Worm (Caenorhabditis elegans) whole organism, L1 larva: ENCODE results near the gene F56D6.6.

Source experiments
- C16A3.4 ChIP-seq: fragments of 150-350 bp; optimal IDR thresholded peaks from 2 replicates; lab custom pipeline; 2014; ENCODE audit warnings: missing biosample characterization, missing genetic modification characterization
- C34B4.2 ChIP-seq: sonication (generic microtip); optimal IDR thresholded peaks from 2 replicates; lab custom pipeline; 2017; ENCODE audit warnings: mild to moderate bottlenecking, missing genetic modification characterization, missing compliant biosample characterization
- F16B12.6 ChIP-seq: fragments of 150-350 bp; optimal IDR thresholded peaks from 2 replicates; lab custom pipeline; 2014; ENCODE audit warnings: missing biosample characterization, missing genetic modification characterization
- Y116A8C.19 ChIP-seq: sonication (generic microtip); optimal IDR thresholded peaks from 2 replicates; lab custom pipeline; 2016; ENCODE audit warnings: missing compliant biosample characterization, missing genetic modification characterization, borderline replicate concordance
- aha-1 ChIP-seq: fragments of 150-350 bp; optimal IDR thresholded peaks from 2 replicates; lab custom pipeline; 2014; ENCODE audit warnings: missing biosample characterization, missing genetic modification characterization
- alr-1 ChIP-seq: fragments of 200-800 bp; sonication (Bioruptor generic); optimal IDR thresholded peaks from 2 replicates; lab custom pipeline; 2018; ENCODE audit warnings: borderline replicate concordance, mild to moderate bottlenecking, missing genetic modification characterization, missing compliant biosample characterization
- ama-1 ChIP-seq: fragments of 150-350 bp; optimal IDR thresholded peaks from 2 replicates; lab custom pipeline; 2014
- blmp-1 ChIP-seq: fragments of 150-350 bp; optimal IDR thresholded peaks from 2 replicates; lab custom pipeline; 2014; ENCODE audit warnings: missing biosample characterization, missing genetic modification characterization
- ceh-63 ChIP-seq: fragments of 200-800 bp; sonication (Bioruptor generic); optimal IDR thresholded peaks from 2 replicates; lab custom pipeline; 2018; ENCODE audit warnings: mild to moderate bottlenecking, missing genetic modification characterization, missing compliant biosample characterization
- ceh-88 ChIP-seq: fragments of 200-800 bp; sonication (Bioruptor generic); IDR thresholded peaks from 2 replicates; pipeline ENCODE4 v1.3.6; 2022; ENCODE audit warnings: missing genetic modification characterization, missing compliant biosample characterization
- ceh-90 ChIP-seq: sonication (generic microtip); optimal IDR thresholded peaks from 2 replicates; lab custom pipeline; 2016; ENCODE audit warnings: missing genetic modification characterization, missing compliant biosample characterization
- ces-1 ChIP-seq: fragments of 150-350 bp; optimal IDR thresholded peaks from 2 replicates; lab custom pipeline; 2014; ENCODE audit warnings: missing biosample characterization, missing genetic modification reagents, missing genetic modification characterization
- elt-2 ChIP-seq: sonication (generic microtip); optimal IDR thresholded peaks from 2 replicates; lab custom pipeline; 2016; ENCODE audit warnings: missing genetic modification characterization, mild to moderate bottlenecking, inconsistent platforms, missing compliant biosample characterization, missing genetic modification reagents
- fos-1 ChIP-seq: fragments of 150-350 bp; optimal IDR thresholded peaks from 2 replicates; lab custom pipeline; 2014; ENCODE audit warnings: missing biosample characterization, missing genetic modification characterization
- grh-1 ChIP-seq: fragments of 200-800 bp; sonication (Bioruptor generic); IDR thresholded peaks from 2 replicates; pipeline ENCODE4 v1.3.6; 2022; ENCODE audit warnings: missing genetic modification reagents, missing genetic modification characterization, missing compliant biosample characterization
- hlh-17 ChIP-seq: fragments of 200-800 bp; sonication (Bioruptor generic); optimal IDR thresholded peaks from 2 replicates; lab custom pipeline; 2018; ENCODE audit warnings: missing genetic modification characterization, mild to moderate bottlenecking, missing compliant biosample characterization, moderate library complexity, borderline replicate concordance
- lin-35 ChIP-seq, 2 experiments: fragments of 150-350 bp; optimal IDR thresholded peaks; 2 replicates each; lab custom pipeline; 2014; ENCODE audit warnings: missing biosample characterization in 2 of 2, missing genetic modification characterization in 2 of 2, missing genetic modification reagents in 2 of 2
- lin-39 ChIP-seq: fragments of 150-350 bp; optimal IDR thresholded peaks from 2 replicates; lab custom pipeline; 2014; ENCODE audit warnings: missing biosample characterization, missing genetic modification reagents, missing genetic modification characterization
- lir-3 ChIP-seq: sonication (generic microtip); optimal IDR thresholded peaks from 2 replicates; lab custom pipeline; 2016; ENCODE audit warnings: mild to moderate bottlenecking, missing genetic modification characterization, moderate library complexity, missing compliant biosample characterization; ENCODE audit not compliant: poor library complexity
- lsy-2 ChIP-seq, 2 experiments: fragments of 150-350 bp; optimal IDR thresholded peaks; 2 replicates each; lab custom pipeline; 2014; ENCODE audit warnings: missing biosample characterization in 2 of 2, missing genetic modification characterization in 2 of 2
- mab-9 ChIP-seq: fragments of 200-800 bp; sonication (Bioruptor generic); IDR thresholded peaks from 2 replicates; pipeline ENCODE4 v1.3.6; 2022; ENCODE audit warnings: missing genetic modification reagents, missing genetic modification characterization, missing compliant biosample characterization
- mdl-1 ChIP-seq, 2 experiments: fragments of 150-350 bp; optimal IDR thresholded peaks; 2 replicates each; lab custom pipeline; 2014 to 2017; ENCODE audit warnings: missing biosample characterization in 2 of 2, missing genetic modification characterization in 2 of 2, inconsistent platforms in 1 of 2
- mef-2 ChIP-seq: fragments of 150-350 bp; optimal IDR thresholded peaks from 2 replicates; lab custom pipeline; 2014; ENCODE audit warnings: missing biosample characterization, missing genetic modification characterization
- mep-1 ChIP-seq: fragments of 150-350 bp; optimal IDR thresholded peaks from 2 replicates; lab custom pipeline; 2014; ENCODE audit warnings: missing biosample characterization, missing genetic modification characterization
- nhr-71 ChIP-seq: sonication (generic microtip); optimal IDR thresholded peaks from 2 replicates; lab custom pipeline; 2016; ENCODE audit warnings: mild to moderate bottlenecking, missing genetic modification characterization, moderate library complexity, missing compliant biosample characterization
- nhr-76 ChIP-seq: sonication (generic microtip); optimal IDR thresholded peaks from 2 replicates; lab custom pipeline; 2017; ENCODE audit warnings: missing biosample characterization, missing genetic modification characterization
- nhr-85 ChIP-seq: sonication (generic microtip); peaks from one replicate; lab custom pipeline; 2016; ENCODE audit warnings: missing genetic modification characterization, inconsistent platforms, missing compliant biosample characterization
- nhr-90 ChIP-seq: sonication (generic microtip); optimal IDR thresholded peaks from 2 replicates; lab custom pipeline; 2016; ENCODE audit warnings: mild to moderate bottlenecking, missing genetic modification characterization, missing compliant biosample characterization; ENCODE audit not compliant: poor library complexity
- pqm-1 ChIP-seq: sonication (generic microtip); optimal IDR thresholded peaks from 3 replicates; lab custom pipeline; 2017; ENCODE audit warnings: missing biosample characterization, missing genetic modification characterization
- rnt-1 ChIP-seq: sonication (generic microtip); optimal IDR thresholded peaks from 2 replicates; lab custom pipeline; 2016; ENCODE audit warnings: mild to moderate bottlenecking, missing genetic modification characterization, moderate library complexity, missing compliant biosample characterization
- skn-1 ChIP-seq: fragments of 150-350 bp; optimal IDR thresholded peaks from 2 replicates; lab custom pipeline; 2014; ENCODE audit warnings: missing biosample characterization, missing genetic modification characterization
- sox-4 ChIP-seq: sonication (generic microtip); optimal IDR thresholded peaks from 2 replicates; lab custom pipeline; 2016; ENCODE audit warnings: missing genetic modification characterization, missing compliant biosample characterization
- sptf-1 ChIP-seq: fragments of 150-350 bp; optimal IDR thresholded peaks from 2 replicates; lab custom pipeline; 2014; ENCODE audit warnings: missing biosample characterization, missing genetic modification characterization
- sup-37 ChIP-seq: fragments of 200-800 bp; sonication (Bioruptor generic); optimal IDR thresholded peaks from 2 replicates; lab custom pipeline; 2018; ENCODE audit warnings: mild to moderate bottlenecking, missing genetic modification characterization, missing compliant biosample characterization
- tbx-2 ChIP-seq: sonication (generic microtip); optimal IDR thresholded peaks from 2 replicates; lab custom pipeline; 2016; ENCODE audit warnings: missing genetic modification characterization, missing compliant biosample characterization
- unc-130 ChIP-seq: fragments of 150-350 bp; optimal IDR thresholded peaks from 2 replicates; lab custom pipeline; 2017; ENCODE audit warnings: missing biosample characterization, missing genetic modification characterization, inconsistent platforms
- unc-98 ChIP-seq: fragments of 200-800 bp; sonication (Bioruptor generic); IDR thresholded peaks from 2 replicates; pipeline ENCODE4 v1.3.6; 2022; ENCODE audit warnings: missing genetic modification characterization, missing compliant biosample characterization
- vab-15 ChIP-seq: sonication (generic microtip); optimal IDR thresholded peaks from 2 replicates; lab custom pipeline; 2017; ENCODE audit warnings: missing genotype, mild to moderate bottlenecking, missing genetic modification characterization, missing compliant biosample characterization
- xbp-1 ChIP-seq: sonication (generic microtip); optimal IDR thresholded peaks from 2 replicates; lab custom pipeline; 2016; ENCODE audit warnings: missing genetic modification characterization, missing compliant biosample characterization
- zag-1 ChIP-seq: fragments of 150-350 bp; optimal IDR thresholded peaks from 2 replicates; lab custom pipeline; 2014; ENCODE audit warnings: missing biosample characterization, missing genetic modification characterization
- zip-4 ChIP-seq: fragments of 200-800 bp; sonication (Bioruptor generic); optimal IDR thresholded peaks from 2 replicates; lab custom pipeline; 2018; ENCODE audit warnings: mild to moderate bottlenecking, missing genetic modification characterization, moderate library complexity, missing compliant biosample characterization

The F56D6.6 gene

ce11 chrIV:3875260-3875659, 27.8 kb upstream of the F56D6.6 start (continued):
- TF ChIP-seq alr-1 (tag; lab: Kevin White, UChicago): no peak
- TF ChIP-seq unc-98 (GFP tag; lab: Robert Waterston, UW): 0 out of 2 replicates have a peak, but pooled peaks have one; percentile 15
- no peak for TF ChIP-seq aha-1 (tag; lab: Kevin White, UChicago)
- TF ChIP-seq hlh-17 (GFP tag; lab: Kevin White, UChicago): no peak
- peak; percentile 39 for TF ChIP-seq rnt-1
- peak; percentile 14 for TF ChIP-seq blmp-1 (tag; lab: Kevin White, UChicago)
- TF ChIP-seq ceh-88 (GFP tag; lab: Robert Waterston, UW): no peak
- TF ChIP-seq C16A3.4: peak; percentile 29
- no peak for TF ChIP-seq Y116A8C.19 (tag; lab: Kevin White, UChicago)
- TF ChIP-seq sup-37 (GFP tag; lab: Kevin White, UChicago): no peak
- TF ChIP-seq mdl-1 (tag; optimal IDR thresholded peaks at IDR 0.05; lab: Kevin White, UChicago): peak in 1 of 2 experiments; percentile 39
- no peak for TF ChIP-seq ceh-63
- TF ChIP-seq ceh-90 (tag; lab: Kevin White, UChicago): no peak
- no peak for TF ChIP-seq F16B12.6 (tag; lab: Kevin White, UChicago)
- peak; percentile 76 for TF ChIP-seq nhr-85 (tag; lab: Kevin White, UChicago)
- TF ChIP-seq mef-2 (tag; lab: Kevin White, UChicago): no peak
- TF ChIP-seq lsy-2 (tag; optimal IDR thresholded peaks at IDR 0.05; lab: Kevin White, UChicago): peak in 1 of 2 experiments; percentile 38
- peak; percentile 5 to 16 for TF ChIP-seq lin-35 (GFP tag; optimal IDR thresholded peaks at IDR 0.05; lab: Kevin White, UChicago)
- TF ChIP-seq C34B4.2 (tag; lab: Kevin White, UChicago): no peak
- peak; percentile 74 for TF ChIP-seq fos-1 (tag; lab: Kevin White, UChicago)

ce11 chrIV:3876955-3877354, 26.1 kb upstream of the F56D6.6 start:
- TF ChIP-seq tbx-2 (tag; lab: Kevin White, UChicago): no peak
- no peak for TF ChIP-seq grh-1 (GFP tag; lab: Robert Waterston, UW)
- no peak for TF ChIP-seq nhr-71 (tag; lab: Kevin White, UChicago)
- TF ChIP-seq pqm-1 (tag; lab: Kevin White, UChicago): no peak
- TF ChIP-seq unc-130 (tag; lab: Kevin White, UChicago): no peak
- TF ChIP-seq ceh-90 (tag; lab: Kevin White, UChicago): no peak
- TF ChIP-seq zag-1: no peak
- no peak for TF ChIP-seq xbp-1 (tag; lab: Kevin White, UChicago)
- TF ChIP-seq nhr-90: no peak
- TF ChIP-seq lir-3 (tag; lab: Kevin White, UChicago): no peak
- TF ChIP-seq vab-15 (tag; lab: Kevin White, UChicago): no peak
- TF ChIP-seq lin-39 (tag; lab: Kevin White, UChicago): no peak
- no peak for TF ChIP-seq F16B12.6 (tag; lab: Kevin White, UChicago)
- TF ChIP-seq ceh-88 (GFP tag; lab: Robert Waterston, UW): no peak
- no peak for TF ChIP-seq skn-1

ce11 chrIV:3878283-3878938, 24.6 kb upstream of the F56D6.6 start, which contains the start of gene F37C4.6:
TSS of gene F37C4.6 (minus strand) at chrIV:3878333.
- TF ChIP-seq elt-2 (tag; lab: Kevin White, UChicago) (peak; percentile 70), F16B12.6 (tag; lab: Kevin White, UChicago) (no peak)

ce11 chrIV:3881119-3881518, 21.9 kb upstream of the F56D6.6 start, which contains the start of the genes F37C4.8 and oac-23:
TSS of gene F37C4.8 (minus strand) at chrIV:3881219.
TSS of gene oac-23 (plus strand) at chrIV:3881441.
- no peak for TF ChIP-seq ces-1 (GFP tag; lab: Kevin White, UChicago)
- no peak for TF ChIP-seq ama-1
- no peak for TF ChIP-seq tbx-2 (tag; lab: Kevin White, UChicago)
- TF ChIP-seq mab-9: no peak
- TF ChIP-seq zip-4 (GFP tag; lab: Kevin White, UChicago): no peak
- no peak for TF ChIP-seq mep-1 (tag; lab: Kevin White, UChicago)
- TF ChIP-seq nhr-76 (tag; lab: Kevin White, UChicago): no peak
- no peak for TF ChIP-seq sptf-1
- no peak for TF ChIP-seq sox-4
